Worm (Caenorhabditis elegans) whole organism, L2 larva: ENCODE measurements around the gene F14F8.14.

Source experiments
- mdl-1 ChIP-seq, 2 experiments: fragments of 150-350 bp in 1 of 2; sonication (generic microtip) in 1 of 2; optimal IDR thresholded peaks; 2 replicates each; lab custom pipeline; 2017; ENCODE audit warnings: missing biosample characterization in 2 of 2, missing genetic modification characterization in 2 of 2
- nhr-6 ChIP-seq: fragments of 150-350 bp; optimal IDR thresholded peaks from 2 replicates; lab custom pipeline; 2014; ENCODE audit warnings: missing biosample characterization, missing genetic modification characterization
- ztf-11 ChIP-seq: sonication (generic microtip); optimal IDR thresholded peaks from 2 replicates; lab custom pipeline; 2017; ENCODE audit warnings: missing biosample characterization, missing genetic modification characterization

- no peak for TF ChIP-seq ztf-11 (tag; lab: Kevin White, UChicago)
- TF ChIP-seq mdl-1 (tag; optimal IDR thresholded peaks at IDR 0.05; lab: Kevin White, UChicago), result no peak
- no peak for TF ChIP-seq nhr-6 (tag; lab: Kevin White, UChicago)
Observed at ce11 chrV:16647093-16647492, 19.5 kb downstream of the F14F8.14 start, which contains the start of gene W06G6.10.
